Worm (Caenorhabditis elegans): ENCODE measurements around the gene nhr-228.

ce11 chrV:2303775-2304174, 22.2 kb downstream of the nhr-228 start, which contains the start of gene irld-15:
- TF ChIP-seq W03F9.2 (tag; optimal IDR thresholded peaks at IDR 0.05) = no peak
- no peak for TF ChIP-seq him-1 (tag; optimal IDR thresholded peaks at IDR 0.05)

Data from whole organism, L4/young adult.